Fruit fly (Drosophila melanogaster) whole organism, embryonic: ENCODE data around the gene CG7810.

Experiments used
- Ada2b ChIP-seq: fragments of 200-800 bp; sonication (Bioruptor generic); IDR thresholded peaks from 2 replicates; pipeline ENCODE4 v1.3.6; 2022; ENCODE audit warnings: missing biosample characterization, missing genetic modification characterization
- Atf-2 ChIP-seq: fragments of 200-800 bp; sonication (Bioruptor generic); optimal IDR thresholded peaks from 2 replicates; lab custom pipeline; 2016; ENCODE audit warnings: missing biosample characterization, missing genetic modification characterization
- Awh ChIP-seq: fragments of 200-800 bp; sonication (Bioruptor generic); IDR thresholded peaks from 2 replicates; pipeline ENCODE4, ENCODE4 v1.3.6; 2022; ENCODE audit warnings: missing biosample characterization, missing genetic modification characterization
- Bdp1 ChIP-seq: fragments of 200-800 bp; sonication (Bioruptor generic); optimal IDR thresholded peaks from 3 replicates; lab custom pipeline; 2016; ENCODE audit warnings: missing biosample characterization, missing genetic modification characterization
- BtbVII ChIP-seq: fragments of 200-800 bp; sonication (Bioruptor generic); optimal IDR thresholded peaks from 3 replicates; lab custom pipeline; 2017; ENCODE audit warnings: missing biosample characterization, mild to moderate bottlenecking, missing genetic modification characterization
- CG11560 ChIP-seq: fragments of 200-800 bp; sonication (Bioruptor generic); IDR thresholded peaks from 3 replicates; pipeline ENCODE4 v1.3.6; 2022; ENCODE audit warnings: missing biosample characterization, missing genetic modification characterization
- CG11695 ChIP-seq: fragments of 200-800 bp; sonication (Bioruptor generic); IDR thresholded peaks from 3 replicates; pipeline ENCODE4 v1.3.6; 2022; ENCODE audit warnings: missing biosample characterization, missing genetic modification characterization
- CG13775 ChIP-seq: fragments of 200-800 bp; sonication (Bioruptor generic); optimal IDR thresholded peaks from 3 replicates; lab custom pipeline; 2017; ENCODE audit warnings: missing biosample characterization, mild to moderate bottlenecking, missing genetic modification characterization
- CG15011 ChIP-seq: fragments of 200-800 bp; sonication (Bioruptor generic); optimal IDR thresholded peaks from 3 replicates; lab custom pipeline; 2018; ENCODE audit warnings: missing biosample characterization, mild to moderate bottlenecking, missing genetic modification characterization
- CG15479 ChIP-seq: fragments of 200-800 bp; sonication (Bioruptor generic); optimal IDR thresholded peaks from 3 replicates; lab custom pipeline; 2019; ENCODE audit warnings: missing biosample characterization, mild to moderate bottlenecking, missing genetic modification characterization, moderate library complexity
- CG18476 ChIP-seq: fragments of 200-800 bp; sonication (Bioruptor generic); optimal IDR thresholded peaks from 2 replicates; lab custom pipeline; 2016; ENCODE audit warnings: missing biosample characterization, mild to moderate bottlenecking, missing genetic modification characterization
- CG3163 ChIP-seq: fragments of 200-800 bp; sonication (Bioruptor generic); optimal IDR thresholded peaks from 3 replicates; lab custom pipeline; 2016; ENCODE audit warnings: missing biosample characterization, missing genetic modification characterization
- CG4707 ChIP-seq: fragments of 200-800 bp; sonication (Bioruptor generic); optimal IDR thresholded peaks from 2 replicates; lab custom pipeline; 2018; ENCODE audit warnings: missing biosample characterization, mild to moderate bottlenecking, missing genetic modification characterization, moderate library complexity
- CG5953 ChIP-seq: fragments of 200-800 bp; sonication (Bioruptor generic); IDR thresholded peaks from 2 replicates; pipeline ENCODE4 v1.3.6; 2022; ENCODE audit warnings: missing biosample characterization, missing genetic modification characterization
- CG6272 ChIP-seq: fragments of 200-800 bp; sonication (Bioruptor generic); IDR thresholded peaks from 2 replicates; pipeline ENCODE4 v1.3.6; 2022; ENCODE audit warnings: missing biosample characterization, missing genetic modification characterization
- CG6689 ChIP-seq: fragments of 200-800 bp; sonication (Bioruptor generic); IDR thresholded peaks from 2 replicates; pipeline ENCODE4 v1.3.6; 2022; ENCODE audit warnings: missing biosample characterization, missing genetic modification characterization
- CG7372 ChIP-seq: fragments of 200-800 bp; sonication (Bioruptor generic); IDR thresholded peaks from 2 replicates; pipeline ENCODE4 v1.3.6; 2022; ENCODE audit warnings: missing biosample characterization, missing genetic modification characterization
- CG9215 ChIP-seq: fragments of 200-800 bp; sonication (Bioruptor generic); IDR thresholded peaks from 2 replicates; pipeline ENCODE4 v1.3.6; 2022; ENCODE audit warnings: missing biosample characterization, missing genetic modification characterization
- D ChIP-seq, 2 experiments: fragments of 200-800 bp in 1 of 2; fragments of >200 bp in 1 of 2; sonication (Bioruptor generic) in 1 of 2; optimal IDR thresholded peaks; 2 replicates in 1 of 2; 3 replicates in 1 of 2; lab custom pipeline; 2017; ENCODE audit warnings: mild to moderate bottlenecking in 1 of 2, missing biosample characterization in 1 of 2, missing genetic modification characterization in 1 of 2, missing genetic modification reagents in 1 of 2
- Deaf1 ChIP-seq: fragments of 200-800 bp; optimal IDR thresholded peaks from 3 replicates; lab custom pipeline; 2019; ENCODE audit warnings: missing biosample characterization, mild to moderate bottlenecking, missing genetic modification characterization, moderate library complexity
- ERR ChIP-seq: fragments of 200-800 bp; sonication (Bioruptor generic); optimal IDR thresholded peaks from 2 replicates; lab custom pipeline; 2016; ENCODE audit warnings: missing biosample characterization, missing genetic modification characterization
- Eip74EF ChIP-seq, 2 experiments: fragments of 200-800 bp in 1 of 2; fragments of >200 bp in 1 of 2; sonication (Bioruptor generic) in 1 of 2; optimal IDR thresholded peaks; 2 replicates each; lab custom pipeline; 2017 to 2019; ENCODE audit warnings: missing biosample characterization in 2 of 2, missing genetic modification characterization in 2 of 2, mild to moderate bottlenecking in 1 of 2, moderate library complexity in 1 of 2
- Fer2 ChIP-seq: fragments of 200-800 bp; sonication (Bioruptor generic); optimal IDR thresholded peaks from 2 replicates; lab custom pipeline; 2018; ENCODE audit warnings: missing biosample characterization, mild to moderate bottlenecking, missing genetic modification characterization, moderate library complexity
- Gug ChIP-seq: fragments of 200-800 bp; sonication (Bioruptor generic); IDR thresholded peaks from 4 replicates; pipeline ENCODE4 v1.3.6; 2022; ENCODE audit warnings: missing biosample characterization, missing genetic modification characterization
- H15 ChIP-seq: fragments of 200-800 bp; sonication (Bioruptor generic); IDR thresholded peaks from 3 replicates; pipeline ENCODE4 v1.3.6; 2022; ENCODE audit warnings: missing biosample characterization, missing genetic modification characterization
- HLH54F ChIP-seq: fragments of 200-800 bp; sonication (Bioruptor generic); optimal IDR thresholded peaks from 3 replicates; lab custom pipeline; 2016; ENCODE audit warnings: missing biosample characterization, missing genetic modification characterization
- Hmx ChIP-seq: fragments of 200-800 bp; sonication (Bioruptor generic); optimal IDR thresholded peaks from 2 replicates; lab custom pipeline; 2016; ENCODE audit warnings: missing biosample characterization, missing genetic modification characterization
- Hsf ChIP-seq: fragments of 200-800 bp; sonication (Bioruptor generic); optimal IDR thresholded peaks from 3 replicates; lab custom pipeline; 2016; ENCODE audit warnings: missing biosample characterization, missing genetic modification characterization
- Kr ChIP-seq: fragments of 200-800 bp; sonication (Bioruptor generic); optimal IDR thresholded peaks from 2 replicates; lab custom pipeline; 2017; ENCODE audit warnings: missing biosample characterization, mild to moderate bottlenecking, missing genetic modification characterization
- Lim3 ChIP-seq: fragments of 200-800 bp; sonication (Bioruptor generic); IDR thresholded peaks from 2 replicates; pipeline ENCODE4 v1.3.6; 2022; ENCODE audit warnings: missing biosample characterization, missing genetic modification characterization
- Optix ChIP-seq: fragments of 200-800 bp; sonication (Bioruptor generic); IDR thresholded peaks from 3 replicates; pipeline ENCODE4 v1.3.6; 2022; ENCODE audit warnings: missing biosample characterization, missing genetic modification characterization
- Poxn ChIP-seq: fragments of 200-800 bp; sonication (Bioruptor generic); IDR thresholded peaks from 2 replicates; pipeline ENCODE4 v1.3.6; 2022; ENCODE audit warnings: missing biosample characterization, missing genetic modification characterization
- Side ChIP-seq: fragments of 200-800 bp; sonication (Bioruptor generic); optimal IDR thresholded peaks from 2 replicates; lab custom pipeline; 2016; ENCODE audit warnings: missing biosample characterization, missing genetic modification characterization
- caup ChIP-seq: fragments of 200-800 bp; sonication (Bioruptor generic); optimal IDR thresholded peaks from 3 replicates; lab custom pipeline; 2017; ENCODE audit warnings: missing biosample characterization, mild to moderate bottlenecking, missing genetic modification characterization, moderate library complexity; ENCODE audit not compliant: severe bottlenecking
- corto ChIP-seq: fragments of 200-800 bp; sonication (Bioruptor generic); optimal IDR thresholded peaks from 2 replicates; lab custom pipeline; 2016; ENCODE audit warnings: missing biosample characterization, mild to moderate bottlenecking, missing genetic modification characterization, moderate library complexity
- crol ChIP-seq: fragments of 200-800 bp; sonication (Bioruptor generic); IDR thresholded peaks from 2 replicates; pipeline ENCODE4 v1.3.6; 2022; ENCODE audit warnings: missing biosample characterization, missing genetic modification characterization
- dpn ChIP-seq, 2 experiments: fragments of 200-800 bp; sonication (Bioruptor generic); optimal IDR thresholded peaks; 3 replicates each; lab custom pipeline; 2016; ENCODE audit warnings: missing biosample characterization in 2 of 2, missing genetic modification characterization in 2 of 2
- fd64A ChIP-seq: fragments of 200-800 bp; sonication (Bioruptor generic); optimal IDR thresholded peaks from 3 replicates; lab custom pipeline; 2018; ENCODE audit warnings: missing biosample characterization, mild to moderate bottlenecking, missing genetic modification characterization
- gcm ChIP-seq: fragments of 200-800 bp; sonication (Bioruptor generic); optimal IDR thresholded peaks from 2 replicates; lab custom pipeline; 2019; ENCODE audit warnings: missing biosample characterization, mild to moderate bottlenecking, missing genetic modification characterization, moderate library complexity
- grau ChIP-seq: fragments of 200-800 bp; optimal IDR thresholded peaks from 3 replicates; lab custom pipeline; 2019; ENCODE audit warnings: missing biosample characterization, mild to moderate bottlenecking, missing genetic modification characterization, moderate library complexity
- gsb-n ChIP-seq: fragments of 200-800 bp; sonication (Bioruptor generic); optimal IDR thresholded peaks from 3 replicates; lab custom pipeline; 2018; ENCODE audit warnings: missing biosample characterization, mild to moderate bottlenecking, missing genetic modification characterization
- jing ChIP-seq: fragments of 200-800 bp; sonication (Bioruptor generic); optimal IDR thresholded peaks from 2 replicates; lab custom pipeline; 2018; ENCODE audit warnings: missing biosample characterization, mild to moderate bottlenecking, missing genetic modification characterization
- nerfin-1 ChIP-seq: fragments of 200-800 bp; sonication (Bioruptor generic); optimal IDR thresholded peaks from 3 replicates; lab custom pipeline; 2019; ENCODE audit warnings: missing biosample characterization, mild to moderate bottlenecking, missing genetic modification characterization, moderate library complexity
- nmo ChIP-seq: fragments of 200-800 bp; sonication (Bioruptor generic); optimal IDR thresholded peaks from 2 replicates; lab custom pipeline; 2018; ENCODE audit warnings: missing biosample characterization, mild to moderate bottlenecking, missing genetic modification characterization, moderate library complexity
- sc ChIP-seq, 3 experiments: fragments of >200 bp in 2 of 3; fragments of 200-800 bp in 1 of 3; sonication (Bioruptor generic) in 1 of 3; optimal IDR thresholded peaks; 2 replicates in 2 of 3; 3 replicates in 1 of 3; lab custom pipeline; 2017; ENCODE audit warnings: mild to moderate bottlenecking in 1 of 3, missing biosample characterization in 1 of 3, missing genetic modification characterization in 1 of 3, missing genetic modification reagents in 1 of 3
- schlank ChIP-seq: fragments of 200-800 bp; sonication (Bioruptor generic); optimal IDR thresholded peaks from 2 replicates; lab custom pipeline; 2018; ENCODE audit warnings: missing biosample characterization, mild to moderate bottlenecking, missing genetic modification characterization
- stwl ChIP-seq: fragments of 200-800 bp; sonication (Bioruptor generic); optimal IDR thresholded peaks from 3 replicates; lab custom pipeline; 2018; ENCODE audit warnings: missing biosample characterization, mild to moderate bottlenecking, missing genetic modification characterization, moderate library complexity
- ttk ChIP-seq: fragments of 200-800 bp; sonication (Bioruptor generic); IDR thresholded peaks from 2 replicates; pipeline ENCODE4 v2.1.2; 2022; ENCODE audit warnings: missing biosample characterization, missing genetic modification characterization
- wek ChIP-seq: fragments of 200-800 bp; sonication (Bioruptor generic); optimal IDR thresholded peaks from 3 replicates; lab custom pipeline; 2018; ENCODE audit warnings: missing biosample characterization, mild to moderate bottlenecking, missing genetic modification characterization, moderate library complexity
- yki ChIP-seq: fragments of >200 bp; optimal IDR thresholded peaks from 3 replicates; lab custom pipeline; 2018

The CG7810 gene

dm6 chr2L:8266145-8266544 is 44.9 kb downstream of the CG7810 start (continued):
- peak; percentile 71 for TF ChIP-seq gcm (GFP tag; lab: Kevin White, UChicago)
- no peak for TF ChIP-seq HLH54F
- peak; percentile 66 for TF ChIP-seq nerfin-1 (tag; lab: Kevin White, UChicago)
- no peak for TF ChIP-seq CG15479
- TF ChIP-seq crol = no peak
- no peak for TF ChIP-seq CG6272 (GFP tag; lab: Robert Waterston, UW)
- TF ChIP-seq jing (GFP tag; lab: Kevin White, UChicago) = peak; percentile 31
- no peak for TF ChIP-seq Side (GFP tag; lab: Kevin White, UChicago)
- TF ChIP-seq dpn (GFP tag; optimal IDR thresholded peaks at IDR 0.05; lab: Kevin White, UChicago) = peak in 1 of 2 experiments; percentile 56
- no peak for TF ChIP-seq Bdp1 (GFP tag; lab: Kevin White, UChicago)
- peak; percentile 28 for TF ChIP-seq gsb-n (tag; lab: Kevin White, UChicago)
- TF ChIP-seq Hsf (GFP tag; lab: Kevin White, UChicago) = no peak
- no peak for TF ChIP-seq stwl (tag; lab: Kevin White, UChicago)
- TF ChIP-seq CG11695 (GFP tag; lab: Robert Waterston, UW) = peak; percentile 77; the same call in 2 of the 3 replicates
- TF ChIP-seq H15 (GFP tag; lab: Robert Waterston, UW) = no peak
- TF ChIP-seq Poxn = no peak
- no peak for TF ChIP-seq CG18476 (GFP tag; lab: Kevin White, UChicago)
- TF ChIP-seq yki = no peak
- peak; percentile 53 for TF ChIP-seq grau (tag; lab: Kevin White, UChicago)
- peak; percentile 30 for TF ChIP-seq CG15011 (GFP tag; lab: Kevin White, UChicago)
- no peak for TF ChIP-seq wek (GFP tag; lab: Kevin White, UChicago)
- no peak for TF ChIP-seq CG3163 (GFP tag; lab: Kevin White, UChicago)
- TF ChIP-seq CG9215 = no peak
- TF ChIP-seq ERR (GFP tag; lab: Kevin White, UChicago) = no peak
- peak; percentile 32; the same call in 1 of the 2 replicates for TF ChIP-seq CG7372 (GFP tag; lab: Robert Waterston, UW)
- TF ChIP-seq sc (optimal IDR thresholded peaks at IDR 0.05; lab: Kevin White, UChicago) = no peak
- TF ChIP-seq sc (GFP tag; optimal IDR thresholded peaks at IDR 0.05; lab: Kevin White, UChicago) = no peak
- TF ChIP-seq schlank (tag; lab: Kevin White, UChicago) = no peak
- no peak for TF ChIP-seq Atf-2 (GFP tag; lab: Kevin White, UChicago)
- TF ChIP-seq caup (GFP tag; lab: Kevin White, UChicago) = peak; percentile 52
- peak; percentile 47; the same call in 1 of the 2 replicates for TF ChIP-seq Ada2b
- TF ChIP-seq fd64A (GFP tag; lab: Kevin White, UChicago) = no peak
- no peak for TF ChIP-seq Hmx (GFP tag; lab: Kevin White, UChicago)
- no peak for TF ChIP-seq CG4707
- no peak for TF ChIP-seq Deaf1 (tag; lab: Kevin White, UChicago)
- no peak for TF ChIP-seq Gug (GFP tag; lab: Robert Waterston, UW)
- no peak; the same call in 1 of the 2 replicates for TF ChIP-seq CG6689 (GFP tag; lab: Robert Waterston, UW)
- no peak for TF ChIP-seq D (optimal IDR thresholded peaks at IDR 0.05; lab: Kevin White, UChicago)
- peak; percentile 40 for TF ChIP-seq D (GFP tag; optimal IDR thresholded peaks at IDR 0.05; lab: Kevin White, UChicago)
- TF ChIP-seq corto (GFP tag; lab: Kevin White, UChicago) = no peak
- TF ChIP-seq Lim3 (GFP tag; lab: Robert Waterston, UW) = peak; percentile 54; the same call in 1 of the 2 replicates
- TF ChIP-seq CG13775 = no peak
- peak; percentile 20 for TF ChIP-seq Fer2 (tag; lab: Kevin White, UChicago)
- TF ChIP-seq Eip74EF (GFP tag; optimal IDR thresholded peaks at IDR 0.05; lab: Kevin White, UChicago) = peak in 1 of 2 experiments; percentile 74
- no peak for TF ChIP-seq Kr (GFP tag; lab: Kevin White, UChicago)
- TF ChIP-seq CG11560 (tag; lab: Robert Waterston, UW) = no peak
- no peak for TF ChIP-seq CG5953
- TF ChIP-seq nmo (GFP tag; lab: Kevin White, UChicago) = peak; percentile 74
- TF ChIP-seq ttk = peak; percentile 25; the same call in 1 of the 2 replicates
- TF ChIP-seq Optix (GFP tag; lab: Robert Waterston, UW) = no peak
- 0 out of 2 replicates have a peak, but pooled peaks have one; percentile 45 for TF ChIP-seq Awh
- no peak for TF ChIP-seq BtbVII
